Worm (Caenorhabditis elegans) whole organism, mixed stage, embryonic: ENCODE results near the gene C46C11.4.

ENCODE experiments used
- bed-3 ChIP-seq: fragments of 200-800 bp; sonication (Bioruptor generic); optimal IDR thresholded peaks from 3 replicates; lab custom pipeline; 2018; ENCODE audit warnings: mild to moderate bottlenecking, missing genetic modification characterization, moderate library complexity, missing compliant biosample characterization
- lin-32 ChIP-seq: fragments of 200-800 bp; sonication (Bioruptor generic); optimal IDR thresholded peaks from 2 replicates; lab custom pipeline; 2018; ENCODE audit warnings: mild to moderate bottlenecking, missing genetic modification characterization, missing compliant biosample characterization
- mep-1 ChIP-seq: fragments of 150-350 bp; optimal IDR thresholded peaks from 2 replicates; lab custom pipeline; 2017; ENCODE audit warnings: missing biosample characterization, missing genetic modification reagents, missing genetic modification characterization, inconsistent platforms
- nhr-237 ChIP-seq: fragments of 150-350 bp; optimal IDR thresholded peaks from 2 replicates; lab custom pipeline; 2014; ENCODE audit warnings: missing biosample characterization, missing genetic modification characterization
- unc-62 ChIP-seq: fragments of 150-350 bp; optimal IDR thresholded peaks from 2 replicates; lab custom pipeline; 2014; ENCODE audit warnings: missing biosample characterization, missing genetic modification reagents, missing genetic modification characterization

- TF ChIP-seq nhr-237 (tag; lab: Kevin White, UChicago), result no peak
- no peak for TF ChIP-seq mep-1 (tag; lab: Kevin White, UChicago)
- no peak for TF ChIP-seq lin-32 (GFP tag; lab: Kevin White, UChicago)
- no peak for TF ChIP-seq unc-62 (GFP tag; lab: Kevin White, UChicago)
- no peak for TF ChIP-seq bed-3 (GFP tag; lab: Kevin White, UChicago)
These were observed 29.7 kb upstream of the C46C11.4 start for ce11 chrX:4676702-4677101.
